Worm (Caenorhabditis elegans) whole organism, dauer: ENCODE measurements around the gene K06H6.5.

Experiments used
- unc-62 ChIP-seq: sonication (generic microtip); optimal IDR thresholded peaks from 2 replicates; lab custom pipeline; 2017; ENCODE audit warnings: missing biosample characterization, missing genetic modification reagents, missing genetic modification characterization

Gene K06H6.5

DNA sequence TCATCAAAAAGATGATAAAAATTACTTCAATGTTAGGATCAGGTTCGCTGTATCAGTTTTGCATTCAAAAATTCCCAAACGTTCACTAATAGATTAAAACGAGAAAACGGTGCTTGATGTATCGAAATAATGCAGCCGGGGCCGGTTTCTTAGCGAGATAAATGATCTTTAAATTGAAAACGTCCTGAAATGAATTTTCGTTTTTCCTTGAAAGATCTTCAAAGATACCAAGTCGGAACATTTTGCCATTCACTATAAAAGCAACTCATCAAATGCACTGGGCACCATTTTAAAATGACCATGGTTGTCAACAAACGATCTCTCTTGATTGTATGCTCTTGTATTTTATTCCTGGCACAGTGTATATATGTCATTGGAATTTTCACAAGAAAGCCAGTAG, at the start of gene K06H6.5:
Gene K06H6.5, plus strand, starts transcription at position 301 of the 400 bp plus-strand sequence.
- no peak for TF ChIP-seq unc-62

DNA sequence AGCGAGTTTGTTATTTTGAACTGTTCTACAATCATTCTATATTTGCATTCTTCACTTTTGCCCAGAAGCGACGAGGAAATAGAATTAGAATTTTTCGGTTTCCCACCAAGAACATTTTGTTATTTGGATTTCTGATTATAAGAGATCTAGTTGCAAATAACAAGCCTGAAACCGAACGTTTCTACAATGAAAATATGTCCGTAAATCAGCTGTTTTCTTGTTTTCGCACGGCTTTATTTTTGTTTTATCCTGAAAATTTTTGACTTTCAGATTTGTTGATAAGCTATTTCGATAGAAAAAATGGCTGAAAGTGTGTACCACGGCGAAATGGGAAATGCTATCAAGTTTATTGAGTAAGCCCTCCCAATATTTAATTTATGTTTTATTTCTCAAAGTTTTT, 48.6 kb upstream of the K06H6.5 start, which contains the start of gene srw-108:
Gene srw-108, plus strand, starts transcription at position 301 of the 400 bp plus-strand sequence.
- TF ChIP-seq unc-62, result no peak

DNA sequence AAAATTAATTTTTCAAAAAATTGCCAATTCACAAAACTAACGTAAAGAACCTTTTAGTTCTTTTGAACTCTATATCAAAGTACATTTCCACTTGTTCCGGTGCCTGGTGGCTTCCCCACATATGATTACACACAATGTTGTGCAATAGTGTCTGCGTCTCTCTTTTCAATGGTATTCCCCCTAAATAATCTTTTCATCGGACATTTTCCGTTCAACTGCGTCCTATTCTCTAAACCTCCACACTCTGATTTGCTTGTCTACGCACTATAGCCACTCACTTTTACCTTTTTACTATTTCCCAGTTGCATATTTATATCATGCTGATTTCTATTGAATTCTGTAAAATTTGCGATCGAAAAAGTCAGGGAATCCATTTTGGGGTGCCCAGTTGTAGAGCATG, 44.1 kb upstream of the K06H6.5 start, which contains the start of gene nhr-58:
Gene nhr-58, plus strand, starts transcription at position 214 of the 400 bp plus-strand sequence.
- TF ChIP-seq unc-62, result no peak

DNA sequence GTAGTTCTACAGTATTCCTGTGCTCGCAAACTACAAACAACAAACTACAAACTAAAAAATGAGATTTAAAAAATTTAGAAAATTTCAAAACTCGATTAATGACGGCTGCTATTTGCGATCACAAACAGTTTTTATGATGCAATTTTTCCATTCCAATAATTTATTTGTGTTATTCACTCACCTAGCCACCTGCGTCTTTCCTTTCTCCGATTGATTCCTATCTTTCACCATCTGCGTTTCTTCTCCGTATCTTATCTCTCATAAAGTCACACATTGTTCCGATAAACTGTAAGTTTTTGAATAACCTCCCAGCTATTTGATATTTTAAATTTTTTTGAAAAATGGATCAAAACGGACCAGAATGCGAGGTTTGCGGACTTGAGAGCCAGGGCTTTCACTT, 42.0 kb upstream of the K06H6.5 start, which contains the start of gene nhr-132:
Gene nhr-132, plus strand, starts transcription at position 271 of the 400 bp plus-strand sequence.
- TF ChIP-seq unc-62, result no peak

DNA sequence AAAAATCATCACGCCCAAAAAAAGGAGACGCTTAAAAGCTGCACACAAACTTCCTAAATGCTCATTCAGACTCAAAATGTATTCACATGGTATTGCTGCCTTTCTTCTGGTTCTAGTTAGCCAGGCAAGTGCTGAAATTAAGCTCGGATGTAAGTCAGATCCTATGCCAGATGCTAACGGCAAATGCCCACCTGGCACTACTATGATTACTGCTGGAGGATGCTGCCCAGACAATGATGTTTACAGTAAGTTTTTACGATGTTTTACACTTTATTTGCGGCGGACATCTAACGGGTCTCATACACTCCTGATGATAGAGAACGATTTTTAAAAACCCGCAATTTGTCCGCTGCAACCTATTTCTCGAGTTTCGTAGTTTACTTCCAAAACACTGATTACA, 39.6 kb upstream of the K06H6.5 start, which contains the start of gene C14C6.5:
Gene C14C6.5, plus strand, starts transcription at position 58 of the 400 bp plus-strand sequence.
- TF ChIP-seq unc-62, result no peak

DNA sequence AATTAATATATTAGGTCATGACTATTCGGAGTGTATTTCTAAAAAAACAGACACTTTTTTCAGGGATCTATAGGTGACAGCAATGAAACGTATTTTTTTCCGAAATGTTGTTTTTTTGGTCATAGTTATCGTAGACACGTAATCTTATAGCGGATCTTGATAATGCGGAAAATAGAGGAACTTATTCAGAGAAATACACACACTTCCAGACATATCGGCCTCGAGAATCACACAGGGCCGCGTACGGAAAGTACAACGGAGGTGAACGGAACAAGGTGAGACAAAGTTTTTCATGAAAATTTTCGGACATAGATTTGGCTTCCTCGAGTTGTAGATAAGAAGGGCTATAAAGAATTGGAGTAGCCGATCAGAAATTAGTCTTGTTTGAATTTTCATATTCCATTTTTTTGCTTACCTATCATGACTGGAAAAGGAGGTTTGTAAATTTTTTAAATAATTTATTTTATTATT, 37.1 kb upstream of the K06H6.5 start, which contains the start of gene nhr-155:
Gene nhr-155, plus strand, starts transcription at position 421 of the 471 bp plus-strand sequence.
- TF ChIP-seq unc-62, result no peak

DNA sequence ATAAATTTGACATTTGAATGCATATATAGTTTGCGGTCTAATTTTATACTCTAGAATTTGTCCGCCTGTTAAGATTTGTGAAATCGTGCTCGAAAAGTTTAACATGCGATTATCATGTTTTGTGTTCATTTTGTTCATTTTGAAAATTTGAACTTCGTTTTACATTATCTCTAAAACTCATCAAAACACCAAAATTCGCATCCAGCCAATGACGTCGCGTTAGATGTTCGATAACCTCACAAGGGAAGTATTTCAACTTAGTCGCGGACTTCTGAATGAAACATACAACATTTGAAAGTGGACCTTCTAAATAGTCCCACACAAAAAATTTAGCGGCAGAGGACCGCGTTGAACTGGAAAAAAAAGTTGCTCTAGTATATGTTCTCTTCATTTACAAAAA, 34.7 kb upstream of the K06H6.5 start:
- TF ChIP-seq unc-62, result no peak

DNA sequence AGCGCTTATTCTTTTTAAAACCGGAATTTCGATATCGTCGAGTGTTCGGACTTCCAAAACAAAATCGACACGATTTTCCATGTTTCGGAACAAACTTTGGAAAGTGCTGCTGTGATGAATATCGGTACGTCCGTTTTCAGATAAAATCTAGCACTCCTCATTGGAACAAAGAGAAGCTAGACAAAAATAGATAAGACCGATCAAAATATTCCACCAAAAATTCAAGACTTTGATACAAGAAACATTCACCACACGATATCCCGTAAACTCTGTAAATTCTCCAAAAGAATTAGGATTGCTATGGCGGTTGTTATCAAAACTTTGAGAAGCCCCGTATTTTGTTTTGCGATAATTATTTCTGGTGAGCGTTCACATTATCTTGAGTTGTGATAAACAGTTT, 33.0 kb upstream of the K06H6.5 start, which contains the start of gene C14C6.3:
Gene C14C6.3, plus strand, starts transcription at position 301 of the 400 bp plus-strand sequence.
- no peak for TF ChIP-seq unc-62

DNA sequence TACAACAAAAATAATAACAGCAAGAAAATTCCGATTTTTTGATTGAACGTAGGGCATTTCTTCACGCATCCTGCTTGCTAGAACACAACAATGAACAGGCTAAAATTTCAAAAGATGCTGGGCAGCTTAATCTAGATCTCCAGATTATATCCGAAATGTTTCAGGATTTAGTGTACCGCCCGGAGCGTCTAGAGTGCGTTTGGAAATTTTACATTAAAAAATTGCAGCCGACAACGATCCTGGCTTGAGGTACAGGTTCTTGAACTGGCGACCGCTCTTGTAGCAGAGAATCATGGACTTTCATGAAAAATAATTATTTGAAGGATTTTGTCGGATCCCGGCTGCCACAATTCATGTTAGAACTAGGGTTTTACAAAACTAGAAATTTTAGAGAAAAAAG, 28.2 kb upstream of the K06H6.5 start, which contains the start of gene C14C6.6:
Gene C14C6.6, minus strand, starts transcription at position 101 of the 400 bp plus-strand sequence.
- no peak for TF ChIP-seq unc-62

DNA sequence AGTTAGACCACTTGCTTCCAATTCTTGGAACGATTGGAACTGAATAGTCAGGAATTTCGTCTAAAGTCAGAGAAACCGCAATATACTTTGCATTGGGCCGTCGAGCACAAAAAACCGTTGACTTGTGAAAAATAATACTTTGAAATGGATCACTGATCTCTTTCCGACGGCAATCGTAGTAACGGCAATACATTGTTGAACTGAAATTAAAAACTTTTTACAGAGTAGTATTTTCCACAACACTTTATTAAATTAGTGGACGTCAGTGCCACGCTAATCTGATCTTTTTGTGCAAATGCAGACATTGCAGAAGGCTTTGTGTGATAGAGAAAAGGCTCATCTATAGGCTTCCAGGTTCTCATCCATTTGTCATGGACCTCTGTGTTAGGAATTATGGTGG, 23.8 kb upstream of the K06H6.5 start:
- no peak for TF ChIP-seq unc-62

DNA sequence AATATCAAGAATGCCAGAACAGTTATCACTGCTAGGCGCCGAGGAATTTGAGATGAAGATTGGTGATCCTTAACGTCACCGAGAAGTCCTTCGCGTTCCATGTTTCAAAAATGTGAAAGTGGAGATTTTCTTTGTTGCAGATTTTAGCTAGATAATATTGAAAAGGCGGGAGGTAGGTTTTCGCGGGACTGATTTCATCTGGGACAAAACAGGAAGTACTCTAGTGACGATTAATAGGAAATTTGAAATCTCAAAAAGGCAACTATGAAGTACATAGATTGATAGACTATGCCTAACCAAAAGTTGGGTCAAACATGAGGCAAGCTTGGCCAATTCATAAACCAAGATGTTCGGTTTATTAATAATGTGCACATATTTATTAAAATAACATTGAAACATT, 23.1 kb upstream of the K06H6.5 start, which contains the start of gene C14C6.8:
Gene C14C6.8, minus strand, starts transcription at position 101 of the 400 bp plus-strand sequence.
- TF ChIP-seq unc-62, result no peak

DNA sequence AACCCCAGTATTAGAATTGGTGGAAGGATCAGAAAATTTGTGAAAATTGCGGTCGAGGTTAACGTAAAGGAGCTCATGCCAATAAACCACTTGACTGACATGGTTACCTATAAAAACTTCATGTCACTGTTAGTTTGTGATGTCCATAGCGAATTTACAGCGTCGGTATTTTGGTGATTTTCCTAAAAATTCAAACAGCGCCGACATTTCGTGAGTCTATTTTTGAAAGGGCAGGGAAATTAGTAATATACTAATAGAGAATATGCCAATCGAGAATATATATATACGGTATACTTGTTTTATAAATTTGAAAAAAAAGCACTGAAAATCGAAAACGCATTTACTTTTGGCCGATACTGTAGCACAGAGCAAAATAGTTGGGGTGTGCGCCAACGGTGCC, 20.1 kb upstream of the K06H6.5 start, which contains the start of gene srx-8:
Gene srx-8, minus strand, starts transcription at position 101 of the 400 bp plus-strand sequence.
- TF ChIP-seq unc-62, result no peak

DNA sequence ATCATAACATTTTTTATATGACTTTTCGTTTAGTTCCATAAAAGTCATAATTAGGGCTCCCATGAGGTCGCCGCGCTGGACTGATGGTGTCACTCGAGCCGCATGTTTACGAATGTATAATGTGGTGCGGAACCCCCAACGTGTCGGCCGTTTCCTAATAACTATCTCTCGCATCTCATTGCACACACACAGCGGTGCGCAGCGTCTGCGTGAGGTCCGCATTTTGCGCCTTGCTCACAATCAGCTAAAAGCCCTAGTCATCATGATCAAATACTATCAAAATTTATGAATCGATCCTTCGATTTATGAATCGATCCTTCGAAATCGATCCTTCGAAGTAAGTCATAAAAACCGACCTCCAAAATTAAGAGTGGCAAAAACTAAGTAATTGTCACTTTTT, 16.2 kb upstream of the K06H6.5 start, which contains the start of gene srx-7:
Gene srx-7, plus strand, starts transcription at position 256 of the 400 bp plus-strand sequence.
- no peak for TF ChIP-seq unc-62

DNA sequence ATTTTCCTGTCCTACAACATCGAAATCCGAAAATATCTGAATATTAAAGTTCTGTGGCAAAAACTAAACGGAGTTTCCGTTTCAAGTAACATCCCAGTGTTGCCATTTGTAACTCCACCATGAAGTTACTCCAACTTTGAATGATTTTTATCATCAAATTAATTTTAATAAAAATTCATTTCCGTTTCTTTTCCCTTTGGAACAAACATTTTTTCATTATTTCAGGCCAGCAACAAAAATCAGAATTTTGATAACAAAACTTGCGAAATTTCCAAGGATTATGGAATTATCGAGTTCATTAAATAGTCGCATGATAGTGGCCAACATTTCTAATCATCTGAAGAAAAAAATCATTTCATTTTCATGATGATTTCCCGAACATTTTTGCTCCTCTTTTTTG, 13.3 kb upstream of the K06H6.5 start, which contains the start of gene C14C6.2:
Gene C14C6.2, plus strand, starts transcription at position 301 of the 400 bp plus-strand sequence.
- TF ChIP-seq unc-62, result no peak

DNA sequence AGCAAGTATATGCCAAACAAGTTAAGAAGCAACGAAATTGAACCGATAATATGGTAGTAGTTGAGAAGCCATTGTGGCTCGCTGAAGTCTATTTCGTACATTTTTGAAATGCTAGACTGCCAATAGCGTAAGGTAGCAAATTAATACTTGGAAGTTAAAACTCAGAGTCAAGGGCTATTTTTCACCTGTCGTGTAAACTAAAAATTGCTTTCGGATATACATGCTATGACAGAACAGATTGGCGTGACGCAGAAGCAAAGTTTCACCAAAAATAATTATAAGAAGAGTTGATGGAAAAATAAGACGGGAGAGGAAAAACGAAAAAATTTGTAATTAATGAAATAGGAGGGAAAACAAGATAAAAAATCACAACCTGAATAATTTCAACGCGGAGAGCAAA, 10.2 kb upstream of the K06H6.5 start, which contains the start of gene sri-73:
Gene sri-73, minus strand, starts transcription at position 101 of the 400 bp plus-strand sequence.
- no peak for TF ChIP-seq unc-62

DNA sequence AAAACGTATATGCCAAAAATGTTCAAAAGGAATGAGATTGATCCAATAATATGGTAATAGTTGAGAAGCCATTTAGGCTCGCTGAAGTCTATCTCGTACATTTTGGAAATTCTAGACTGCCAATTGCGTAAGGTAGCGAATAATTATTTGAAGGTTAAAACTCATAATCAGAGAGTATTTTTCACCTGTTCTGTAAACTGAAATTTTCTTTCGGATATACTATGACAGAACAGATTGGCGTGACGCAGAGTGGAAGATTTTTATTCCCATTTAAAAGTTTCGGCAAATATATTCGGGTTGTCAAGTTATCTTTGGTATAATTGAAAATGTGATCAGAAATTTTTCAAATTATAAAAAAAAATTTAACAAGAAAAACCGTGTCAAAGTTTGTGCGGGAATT, 8.1 kb upstream of the K06H6.5 start, which contains the start of gene sri-72:
Gene sri-72, minus strand, starts transcription at position 101 of the 400 bp plus-strand sequence.
- no peak for TF ChIP-seq unc-62

DNA sequence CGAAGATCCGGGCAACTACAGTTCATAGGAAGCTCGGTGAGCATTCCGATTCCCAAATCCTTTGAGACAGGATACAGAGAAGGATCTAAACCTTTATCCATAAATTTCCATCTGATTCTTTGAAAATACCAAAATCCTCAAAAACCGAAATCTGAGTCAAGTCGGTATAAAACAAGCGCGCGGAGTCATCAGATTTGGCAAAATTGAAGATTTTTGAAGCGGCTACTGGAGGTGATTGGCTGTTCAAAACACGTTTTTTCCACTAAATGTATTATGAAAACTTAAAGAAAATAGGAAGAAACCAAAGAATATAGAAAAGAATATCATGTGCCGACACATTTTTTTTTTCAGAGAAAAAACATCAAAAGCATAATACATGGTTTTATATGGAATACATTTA, 1.5 kb upstream of the K06H6.5 start, which contains the start of gene C14C6.13:
Gene C14C6.13, minus strand, starts transcription at position 101 of the 400 bp plus-strand sequence.
- no peak for TF ChIP-seq unc-62

DNA sequence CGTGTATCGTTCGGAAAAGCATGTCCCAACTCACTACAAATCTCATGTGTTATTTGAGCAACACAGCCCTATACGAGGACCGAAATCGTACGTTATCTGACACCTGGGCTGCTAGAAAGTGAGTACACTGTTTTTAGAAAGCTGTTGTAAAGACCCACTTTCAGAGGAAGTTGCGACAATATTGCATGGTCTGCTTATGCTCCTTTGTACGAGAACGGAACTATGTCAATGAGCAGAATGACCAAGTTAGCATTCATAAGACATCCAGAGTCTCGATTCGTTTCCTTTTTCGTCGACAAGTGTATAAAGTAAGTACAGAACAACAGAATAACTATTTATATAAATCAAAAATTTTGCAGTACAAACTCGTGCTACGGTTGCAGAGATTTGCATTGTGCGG, 748 bp downstream of the K06H6.5 start:
- TF ChIP-seq unc-62, result no peak
